Worm (Caenorhabditis elegans) whole organism, L3 larva: ENCODE measurements around the gene K11D9.3.
A peak's percentile ranks its signal among the peaks of the same experiment; 100 is the strongest.

Experiments
- R02D3.7 ChIP-seq: fragments of 150-350 bp; optimal IDR thresholded peaks from 2 replicates; lab custom pipeline; 2014; ENCODE audit warnings: missing biosample characterization, missing genetic modification characterization
- aly-2 ChIP-seq: fragments of 150-350 bp; optimal IDR thresholded peaks from 2 replicates; lab custom pipeline; 2014; ENCODE audit warnings: missing biosample characterization, missing genetic modification characterization
- ama-1 ChIP-seq: fragments of 150-350 bp; optimal IDR thresholded peaks from 2 replicates; lab custom pipeline; 2018
- ceh-16 ChIP-seq: sonication (generic microtip); optimal IDR thresholded peaks from 2 replicates; lab custom pipeline; 2017; ENCODE audit warnings: missing biosample characterization, missing genetic modification characterization
- ceh-28 ChIP-seq: fragments of 150-350 bp; optimal IDR thresholded peaks from 2 replicates; lab custom pipeline; 2014; ENCODE audit warnings: missing biosample characterization, missing genetic modification reagents, missing genetic modification characterization
- ceh-9 ChIP-seq: sonication (generic microtip); optimal IDR thresholded peaks from 2 replicates; lab custom pipeline; 2018; ENCODE audit warnings: missing biosample characterization, missing genetic modification characterization
- daf-12 ChIP-seq: fragments of 150-350 bp; optimal IDR thresholded peaks from 2 replicates; lab custom pipeline; 2014; ENCODE audit warnings: missing biosample characterization, missing genetic modification reagents, missing genetic modification characterization
- egl-27 ChIP-seq: sonication (generic microtip); optimal IDR thresholded peaks from 4 replicates; lab custom pipeline; 2017; ENCODE audit warnings: missing biosample characterization, missing genetic modification reagents, missing genetic modification characterization
- egl-5 ChIP-seq: fragments of 150-350 bp; optimal IDR thresholded peaks from 2 replicates; lab custom pipeline; 2017; ENCODE audit warnings: missing biosample characterization, missing genetic modification reagents, missing genetic modification characterization, inconsistent platforms
- elt-1 ChIP-seq: fragments of 150-350 bp; optimal IDR thresholded peaks from 2 replicates; lab custom pipeline; 2014; ENCODE audit warnings: missing biosample characterization, missing genetic modification characterization
- elt-2 ChIP-seq: sonication (generic microtip); optimal IDR thresholded peaks from 2 replicates; lab custom pipeline; 2016; ENCODE audit warnings: missing genetic modification reagents, mild to moderate bottlenecking, missing genetic modification characterization, missing compliant biosample characterization
- eor-1 ChIP-seq, 2 experiments: fragments of 150-350 bp; optimal IDR thresholded peaks; 2 replicates each; lab custom pipeline; 2014 to 2018; ENCODE audit warnings: missing biosample characterization in 2 of 2, missing genetic modification characterization in 2 of 2
- fkh-10 ChIP-seq: sonication (generic microtip); optimal IDR thresholded peaks from 2 replicates; lab custom pipeline; 2017; ENCODE audit warnings: missing biosample characterization, missing genetic modification reagents, missing genetic modification characterization
- fkh-2 ChIP-seq: fragments of 150-350 bp; optimal IDR thresholded peaks from 2 replicates; lab custom pipeline; 2014; ENCODE audit warnings: missing biosample characterization, missing genetic modification reagents, missing genetic modification characterization
- fos-1 ChIP-seq: fragments of 150-350 bp; optimal IDR thresholded peaks from 2 replicates; lab custom pipeline; 2014; ENCODE audit warnings: missing biosample characterization, missing genetic modification characterization
- jun-1 ChIP-seq: fragments of 150-350 bp; optimal IDR thresholded peaks from 2 replicates; lab custom pipeline; 2014; ENCODE audit warnings: missing biosample characterization, missing genetic modification reagents, missing genetic modification characterization
- lin-39 ChIP-seq: fragments of 150-350 bp; optimal IDR thresholded peaks from 2 replicates; lab custom pipeline; 2018; ENCODE audit warnings: missing biosample characterization, missing genetic modification reagents, missing genetic modification characterization
- lsy-12 ChIP-seq: sonication (generic microtip); optimal IDR thresholded peaks from 2 replicates; lab custom pipeline; 2016; ENCODE audit warnings: mild to moderate bottlenecking, missing genetic modification characterization, missing compliant biosample characterization
- mdl-1 ChIP-seq: fragments of 150-350 bp; optimal IDR thresholded peaks from 2 replicates; lab custom pipeline; 2014; ENCODE audit warnings: missing biosample characterization, missing genetic modification characterization
- nfya-1 ChIP-seq: sonication (generic microtip); optimal IDR thresholded peaks from 2 replicates; lab custom pipeline; 2017; ENCODE audit warnings: missing genetic modification characterization, mild to moderate bottlenecking, missing compliant biosample characterization, antibody characterized with exemption, moderate library complexity; ENCODE audit not compliant: insufficient read depth
- nhr-11 ChIP-seq: fragments of 150-350 bp; optimal IDR thresholded peaks from 2 replicates; lab custom pipeline; 2014; ENCODE audit warnings: missing biosample characterization, missing genetic modification characterization
- nhr-23 ChIP-seq: fragments of 150-350 bp; optimal IDR thresholded peaks from 2 replicates; lab custom pipeline; 2014; ENCODE audit warnings: missing biosample characterization, missing genetic modification reagents, missing genetic modification characterization
- nhr-28 ChIP-seq: fragments of 150-350 bp; optimal IDR thresholded peaks from 2 replicates; lab custom pipeline; 2014; ENCODE audit warnings: missing biosample characterization, missing genetic modification characterization
- nhr-43 ChIP-seq: sonication (generic microtip); optimal IDR thresholded peaks from 2 replicates; lab custom pipeline; 2016; ENCODE audit warnings: mild to moderate bottlenecking, missing genetic modification characterization, missing compliant biosample characterization; ENCODE audit not compliant: poor library complexity, severe bottlenecking
- nhr-77 ChIP-seq: fragments of 150-350 bp; optimal IDR thresholded peaks from 2 replicates; lab custom pipeline; 2014; ENCODE audit warnings: missing biosample characterization, missing genetic modification characterization
- pha-4 ChIP-seq: fragments of 150-350 bp; optimal IDR thresholded peaks from 2 replicates; lab custom pipeline; 2014; ENCODE audit warnings: missing biosample characterization, missing genetic modification reagents, missing genetic modification characterization
- pqm-1 ChIP-seq: fragments of 150-350 bp; optimal IDR thresholded peaks from 2 replicates; lab custom pipeline; 2017; ENCODE audit warnings: missing biosample characterization, missing genetic modification characterization, inconsistent platforms
- sea-2 ChIP-seq: fragments of 150-350 bp; sonication (generic microtip); optimal IDR thresholded peaks from 4 replicates; lab custom pipeline; 2014; ENCODE audit warnings: missing biosample characterization, missing genetic modification reagents, missing genetic modification characterization
- snpc-4 ChIP-seq: fragments of 150-350 bp; optimal IDR thresholded peaks from 2 replicates; lab custom pipeline; 2014; ENCODE audit warnings: missing biosample characterization, missing genetic modification characterization
- tbx-2 ChIP-seq: sonication (generic microtip); optimal IDR thresholded peaks from 2 replicates; lab custom pipeline; 2016; ENCODE audit warnings: mild to moderate bottlenecking, missing genetic modification characterization, missing compliant biosample characterization
- unc-39 ChIP-seq: sonication (generic microtip); optimal IDR thresholded peaks from 4 replicates; lab custom pipeline; 2017; ENCODE audit warnings: missing biosample characterization, missing genetic modification characterization
- unc-62 ChIP-seq: fragments of 150-350 bp; sonication (generic microtip); optimal IDR thresholded peaks from 4 replicates; lab custom pipeline; 2014; ENCODE audit warnings: missing biosample characterization, missing genetic modification reagents, missing genetic modification characterization
- zag-1 ChIP-seq: fragments of 150-350 bp; optimal IDR thresholded peaks from 2 replicates; lab custom pipeline; 2014; ENCODE audit warnings: missing biosample characterization, missing genetic modification characterization
- ztf-11 ChIP-seq: fragments of 150-350 bp; optimal IDR thresholded peaks from 2 replicates; lab custom pipeline; 2014; ENCODE audit warnings: missing biosample characterization, missing genetic modification characterization
- ztf-4 ChIP-seq: fragments of 150-350 bp; optimal IDR thresholded peaks from 2 replicates; lab custom pipeline; 2014; ENCODE audit warnings: missing biosample characterization, missing genetic modification characterization

Gene K11D9.3

DNA sequence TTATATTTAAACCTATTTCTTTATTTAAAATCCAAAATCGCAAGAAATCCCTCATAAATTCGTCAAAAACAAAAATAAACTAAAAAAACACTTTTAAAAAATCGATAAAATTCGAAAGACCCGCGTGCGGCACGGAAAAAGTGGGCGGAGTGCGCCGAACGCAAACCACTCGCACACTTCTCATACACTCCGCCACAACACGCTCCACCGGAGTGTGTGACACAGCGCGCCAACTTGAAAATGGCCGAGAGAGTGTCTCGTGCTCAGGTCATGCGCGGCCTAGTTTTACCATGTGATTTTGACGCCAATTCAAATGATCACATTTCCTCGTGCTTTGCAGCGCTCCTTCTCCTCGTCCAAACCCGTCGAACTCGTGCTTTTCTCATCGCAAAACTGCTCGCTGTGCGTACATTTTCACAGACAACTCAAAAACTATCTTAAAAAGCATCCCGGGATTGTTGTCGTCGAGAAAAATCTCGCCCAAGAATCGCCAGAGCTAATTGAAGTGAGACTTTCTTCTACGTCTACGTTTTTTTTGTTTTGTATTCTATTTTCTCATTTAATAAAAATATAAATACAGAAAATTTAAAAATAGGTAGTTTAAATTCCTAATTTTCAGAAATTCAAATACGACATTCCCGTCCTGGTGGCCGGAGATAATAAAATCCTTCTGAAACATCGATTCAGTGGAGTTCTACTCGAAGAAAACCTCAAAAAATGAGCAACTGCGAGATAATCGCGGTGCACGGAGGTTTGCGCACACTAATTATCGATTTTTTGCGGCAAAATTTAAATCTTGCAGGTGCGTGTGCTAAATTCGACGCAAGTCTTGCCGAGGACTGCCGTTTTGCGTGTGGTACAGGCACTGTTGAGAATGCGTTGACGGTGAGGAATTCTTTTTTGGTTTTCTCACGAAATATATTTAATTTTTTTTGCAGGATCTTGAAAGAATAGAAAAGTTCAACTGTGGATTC is 42.7 kb downstream of the K11D9.3 start, which contains the start of gene tasp-1 (continued):
- TF ChIP-seq fkh-10: peak; percentile 100
- TF ChIP-seq nhr-43: peak; percentile 99
- TF ChIP-seq eor-1 (tag; optimal IDR thresholded peaks at IDR 0.05; lab: Kevin White, UChicago): peak in 1 of 2 experiments; percentile 50

DNA sequence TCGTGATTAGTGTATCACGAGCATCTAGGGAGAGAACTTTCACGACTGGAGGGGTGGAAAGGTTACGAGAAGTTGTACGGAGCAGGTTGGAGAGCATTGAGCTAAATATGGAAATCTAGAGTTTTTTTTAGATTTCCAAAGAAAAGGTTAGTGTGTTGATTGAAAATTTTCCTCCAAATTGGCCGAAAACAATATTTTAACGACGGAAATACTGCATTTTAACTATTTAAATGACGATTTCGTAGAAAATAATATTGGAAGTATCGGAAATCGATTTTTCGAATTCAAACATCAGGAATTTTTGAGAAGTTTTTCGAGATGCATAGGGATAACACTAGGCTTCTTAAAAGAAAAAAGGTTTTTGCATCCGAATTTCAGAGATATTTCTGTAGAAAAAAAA is 43.6 kb downstream of the K11D9.3 start, which contains the start of gene K01G5.10:
Gene K01G5.10 (minus strand): TSS at position 101 of the 400 bp plus-strand sequence.
- no peak for TF ChIP-seq elt-2 (tag; lab: Kevin White, UChicago)
- TF ChIP-seq unc-62 (GFP tag; lab: Kevin White, UChicago): no peak
- TF ChIP-seq R02D3.7: no peak
- TF ChIP-seq nhr-43: no peak
- no peak for TF ChIP-seq lsy-12 (tag; lab: Kevin White, UChicago)
- TF ChIP-seq sea-2 (GFP tag; lab: Kevin White, UChicago): no peak
- no peak for TF ChIP-seq unc-39 (tag; lab: Kevin White, UChicago)
- TF ChIP-seq lin-39: no peak
- TF ChIP-seq zag-1: no peak
- TF ChIP-seq nhr-28: no peak

DNA sequence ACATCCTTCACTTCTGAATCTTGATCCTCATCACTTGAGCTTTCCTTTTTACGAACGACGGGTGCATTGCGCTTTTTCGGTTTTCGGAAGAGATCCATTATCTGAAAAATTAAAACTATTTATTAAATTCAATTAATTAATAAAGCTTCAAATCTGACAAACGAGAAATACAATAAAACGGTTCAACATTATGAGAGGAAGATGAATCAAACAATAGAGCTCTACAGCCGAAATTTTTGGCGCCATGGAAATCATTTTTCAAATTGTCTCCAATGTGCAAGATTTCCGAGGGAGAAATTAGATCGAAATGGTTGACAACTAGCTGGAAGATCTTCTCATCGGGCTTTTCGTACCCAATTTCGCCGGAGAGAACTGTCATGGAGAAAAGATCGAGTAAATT is 44.5 kb downstream of the K11D9.3 start, which contains the start of gene rnf-113:
Gene rnf-113 (minus strand): TSS at position 101 of the 400 bp plus-strand sequence.
- TF ChIP-seq pqm-1 (tag; lab: Kevin White, UChicago) (no peak), nhr-43 (no peak), eor-1 (tag; optimal IDR thresholded peaks at IDR 0.05; lab: Kevin White, UChicago) (no peak), egl-27 (tag; lab: Kevin White, UChicago) (no peak), nhr-11 (tag; lab: Kevin White, UChicago) (no peak), ceh-28 (tag; lab: Kevin White, UChicago) (no peak), ceh-9 (tag; lab: Kevin White, UChicago) (no peak), lsy-12 (tag; lab: Kevin White, UChicago) (no peak), R02D3.7 (no peak), nhr-77 (tag; lab: Kevin White, UChicago) (no peak), jun-1 (tag; lab: Kevin White, UChicago) (no peak), fkh-10 (no peak), ceh-16 (no peak), daf-12 (tag; lab: Kevin White, UChicago) (no peak)
- TF ChIP-seq, all 47 proteins: peak for 0

ce11 chrIII:10755480-10756066 is 46.4 kb downstream of the K11D9.3 start, which contains the start of gene hpl-2:
TSS of gene hpl-2 (minus strand) at chrIII:10755530.
- no peak for TF ChIP-seq tbx-2 (tag; lab: Kevin White, UChicago)
- TF ChIP-seq nfya-1 (tag; lab: Kevin White, UChicago): no peak
- TF ChIP-seq fkh-2 (tag; lab: Kevin White, UChicago): no peak
- TF ChIP-seq nhr-23 (tag; lab: Kevin White, UChicago): no peak
- no peak for TF ChIP-seq ztf-11
- no peak for TF ChIP-seq ceh-28 (tag; lab: Kevin White, UChicago)
- no peak for TF ChIP-seq nhr-11 (tag; lab: Kevin White, UChicago)
- TF ChIP-seq ztf-4 (tag; lab: Kevin White, UChicago): no peak
- TF ChIP-seq mdl-1: no peak
- TF ChIP-seq eor-1 (tag; optimal IDR thresholded peaks at IDR 0.05; lab: Kevin White, UChicago): no peak
- no peak for TF ChIP-seq snpc-4 (tag; lab: Kevin White, UChicago)
- TF ChIP-seq fos-1: no peak
- TF ChIP-seq ceh-16: no peak
- no peak for TF ChIP-seq nhr-28
- TF ChIP-seq egl-5 (tag; lab: Kevin White, UChicago): no peak
- TF ChIP-seq elt-1 (tag; lab: Kevin White, UChicago): no peak
- TF ChIP-seq pha-4 (tag; lab: Kevin White, UChicago): no peak
- TF ChIP-seq ama-1 (lab: Kevin White, UChicago): no peak
- no peak for TF ChIP-seq aly-2
- no peak for TF ChIP-seq lin-39
